Worm (Caenorhabditis elegans) whole organism, midembryonic: ENCODE measurements around the gene C08E8.1.

ENCODE experiments used
- T22C8.4 ChIP-seq: fragments of 200-800 bp; sonication (Bioruptor generic); IDR thresholded peaks from 2 replicates; pipeline ENCODE4 v1.3.6; 2022; ENCODE audit warnings: missing genetic modification characterization, missing compliant biosample characterization
- cog-1 ChIP-seq: sonication (generic microtip); optimal IDR thresholded peaks from 2 replicates; lab custom pipeline; 2016; ENCODE audit warnings: missing genetic modification characterization, missing compliant biosample characterization
- flt-1 ChIP-seq: fragments of 200-800 bp; sonication (Bioruptor generic); IDR thresholded peaks from 2 replicates; pipeline ENCODE4 v1.3.6; 2022; ENCODE audit warnings: missing genetic modification characterization, missing compliant biosample characterization
- klf-2 ChIP-seq: fragments of 200-800 bp; sonication (Bioruptor generic); conservative IDR thresholded peaks from 2 replicates; pipeline ENCODE4 v1.3.6; 2022; ENCODE audit warnings: missing genetic modification reagents, missing genetic modification characterization, missing compliant biosample characterization
- med-1 ChIP-seq: sonication (generic microtip); optimal IDR thresholded peaks from 2 replicates; lab custom pipeline; 2017; ENCODE audit warnings: missing genetic modification characterization, mild to moderate bottlenecking, missing compliant biosample characterization, antibody characterized with exemption, missing genetic modification reagents; ENCODE audit not compliant: insufficient read depth
- ref-1 ChIP-seq: fragments of 200-800 bp; sonication (Bioruptor generic); conservative IDR thresholded peaks from 2 replicates; pipeline ENCODE4 v1.3.6; 2022; ENCODE audit warnings: missing genetic modification reagents, missing genetic modification characterization, missing compliant biosample characterization
- tab-1 ChIP-seq: fragments of 200-800 bp; sonication (Bioruptor generic); IDR thresholded peaks from 2 replicates; pipeline ENCODE4 v1.3.6; 2022; ENCODE audit warnings: missing genetic modification characterization, missing compliant biosample characterization
- ztf-23 ChIP-seq: fragments of 200-800 bp; sonication (Bioruptor generic); IDR thresholded peaks from 2 replicates; pipeline ENCODE4 v1.3.6; 2022; ENCODE audit warnings: missing genetic modification reagents, missing genetic modification characterization, missing compliant biosample characterization
- ztf-29 ChIP-seq: fragments of 200-800 bp; sonication (Bioruptor generic); IDR thresholded peaks from 2 replicates; pipeline ENCODE4 v1.3.6; 2022; ENCODE audit warnings: missing genetic modification reagents, missing genetic modification characterization, missing compliant biosample characterization

C08E8.1 gene

ce11 chrV:18378819-18379218 lies 16.5 kb upstream of the C08E8.1 start, which contains the start of gene Y51A2B.8:
Gene Y51A2B.8 (plus strand): TSS chrV:18379119.
- no peak for TF ChIP-seq med-1 (GFP tag; lab: Kevin White, UChicago)
- no peak for TF ChIP-seq klf-2 (GFP tag; lab: Robert Waterston, UW)
- no peak for TF ChIP-seq cog-1 (tag; lab: Kevin White, UChicago)
- TF ChIP-seq T22C8.4 = no peak
- TF ChIP-seq ztf-29 = no peak
- no peak for TF ChIP-seq flt-1 (GFP tag; lab: Robert Waterston, UW)

DNA sequence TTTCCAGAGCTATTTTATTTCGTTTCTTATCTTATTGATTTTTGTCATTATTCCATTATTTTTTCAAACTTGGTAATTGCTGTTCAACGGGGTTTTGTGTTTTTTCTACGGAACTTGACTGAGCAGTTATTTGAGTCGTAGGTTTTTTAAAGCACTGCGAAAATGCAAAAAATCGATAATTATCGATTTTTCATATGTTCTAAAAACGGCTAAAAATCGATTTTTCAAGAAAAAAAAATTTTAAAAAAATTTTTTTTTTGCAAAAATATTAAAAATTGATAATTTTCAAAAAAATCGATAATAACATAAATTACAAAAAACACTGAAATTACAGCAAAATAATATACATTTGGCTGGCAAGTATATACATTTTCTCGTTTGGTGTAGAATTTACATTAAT lies 13.2 kb upstream of the C08E8.1 start:
- TF ChIP-seq T22C8.4 = peak; percentile 79
- no peak for TF ChIP-seq klf-2 (GFP tag; lab: Robert Waterston, UW)

DNA sequence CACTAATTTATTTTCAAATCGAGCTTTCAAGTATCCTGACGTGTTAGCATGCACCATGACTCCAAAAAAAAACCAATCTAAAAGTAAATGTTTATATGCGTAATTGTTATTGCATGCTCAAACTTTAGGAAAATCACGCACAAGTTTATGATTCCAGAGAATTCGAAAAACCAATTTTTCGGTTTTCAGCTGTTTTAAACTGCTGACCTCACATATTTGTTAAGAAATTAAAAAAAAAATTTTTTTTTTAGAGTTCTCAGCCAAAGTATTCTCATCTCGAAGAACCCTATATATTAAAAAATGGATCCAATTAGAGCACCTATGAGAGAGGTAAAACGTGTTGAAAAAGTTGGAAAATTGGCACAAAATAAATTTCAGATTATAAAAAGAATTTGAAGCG lies 11.9 kb upstream of the C08E8.1 start, which contains the start of gene Y51A2B.2:
Y51A2B.2 (plus strand) TSS at position 301 of the 400 bp plus-strand sequence.
- TF ChIP-seq cog-1 (tag; lab: Kevin White, UChicago) (no peak), flt-1 (GFP tag; lab: Robert Waterston, UW) (no peak), klf-2 (GFP tag; lab: Robert Waterston, UW) (no peak), med-1 (GFP tag; lab: Kevin White, UChicago) (no peak), tab-1 (GFP tag; lab: Robert Waterston, UW) (no peak), T22C8.4 (no peak), ztf-29 (no peak), ref-1 (no peak), ztf-23 (GFP tag; lab: Robert Waterston, UW) (no peak)

- TF ChIP-seq cog-1 (tag; lab: Kevin White, UChicago) (no peak), ztf-23 (GFP tag; lab: Robert Waterston, UW) (no peak), ztf-29 (no peak), tab-1 (GFP tag; lab: Robert Waterston, UW) (no peak), T22C8.4 (no peak), med-1 (GFP tag; lab: Kevin White, UChicago) (no peak), flt-1 (GFP tag; lab: Robert Waterston, UW) (no peak), klf-2 (GFP tag; lab: Robert Waterston, UW) (no peak), ref-1 (no peak)
Observed at ce11 chrV:18371579-18371978, 9.3 kb upstream of the C08E8.1 start, which contains the start of gene C08E8.4. Gene C08E8.4 (plus strand): TSS chrV:18371846.

DNA sequence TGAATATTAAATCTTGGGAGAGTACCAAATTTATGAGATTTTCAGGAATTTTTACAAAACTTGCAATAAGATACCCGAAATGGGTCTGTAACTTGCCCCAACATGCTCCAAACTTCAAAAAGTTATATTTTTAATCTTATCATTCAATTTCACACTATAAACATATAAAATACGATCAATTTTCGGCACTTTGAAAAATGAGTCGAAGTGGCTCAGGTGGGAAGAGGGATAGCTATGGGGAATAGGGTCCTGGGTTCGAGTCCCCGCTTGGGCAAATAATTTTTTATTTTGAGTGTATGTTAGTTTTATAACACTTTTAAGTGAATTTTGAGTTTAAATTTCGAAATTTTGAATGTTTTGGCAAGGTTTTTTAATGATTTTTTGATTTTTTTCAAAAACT lies 8.7 kb upstream of the C08E8.1 start:
- TF ChIP-seq ztf-23 (GFP tag; lab: Robert Waterston, UW) = no peak
- no peak for TF ChIP-seq cog-1 (tag; lab: Kevin White, UChicago)
- TF ChIP-seq ref-1 = no peak
- TF ChIP-seq med-1 (GFP tag; lab: Kevin White, UChicago) = no peak
- TF ChIP-seq klf-2 (GFP tag; lab: Robert Waterston, UW) = no peak
- TF ChIP-seq ztf-29 = no peak
- no peak for TF ChIP-seq T22C8.4
- TF ChIP-seq tab-1 (GFP tag; lab: Robert Waterston, UW) = no peak

ce11 chrV:18368322-18368721 lies 6.0 kb upstream of the C08E8.1 start, which contains the start of gene C08E8.6:
Gene C08E8.6 (minus strand): TSS chrV:18368422.
- TF ChIP-seq cog-1 (tag; lab: Kevin White, UChicago) (no peak), med-1 (GFP tag; lab: Kevin White, UChicago) (no peak), tab-1 (GFP tag; lab: Robert Waterston, UW) (no peak), klf-2 (GFP tag; lab: Robert Waterston, UW) (no peak), ref-1 (no peak), flt-1 (GFP tag; lab: Robert Waterston, UW) (no peak)

- TF ChIP-seq tab-1 (GFP tag; lab: Robert Waterston, UW) (no peak), cog-1 (tag; lab: Kevin White, UChicago) (no peak), ref-1 (no peak), ztf-23 (GFP tag; lab: Robert Waterston, UW) (no peak), klf-2 (GFP tag; lab: Robert Waterston, UW) (no peak), med-1 (GFP tag; lab: Kevin White, UChicago) (no peak), ztf-29 (no peak), T22C8.4 (no peak), flt-1 (GFP tag; lab: Robert Waterston, UW) (no peak)
Observed at ce11 chrV:18364558-18364957, 2.3 kb upstream of the C08E8.1 start, which contains the start of gene C08E8.9. Gene C08E8.9 (plus strand): TSS chrV:18364858.

DNA sequence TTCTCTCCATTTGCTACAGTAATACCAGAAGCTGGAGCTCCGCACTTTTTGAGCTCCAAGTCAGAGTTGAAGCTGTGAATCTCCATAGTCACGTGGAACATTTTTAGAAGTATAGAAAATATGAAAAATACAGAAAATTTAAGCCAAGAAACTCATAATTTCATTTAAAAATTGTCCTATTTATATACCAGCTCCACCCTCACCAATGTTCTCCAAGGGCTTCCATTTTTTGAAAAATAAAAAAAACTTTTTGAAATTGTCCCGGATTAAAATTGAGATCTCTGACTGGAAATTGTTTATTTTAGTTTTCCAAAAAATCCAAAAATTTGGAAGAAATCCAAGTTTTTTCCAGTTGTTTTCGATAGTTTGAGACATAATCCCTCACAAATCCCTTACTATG lies 2.4 kb downstream of the C08E8.1 start, which contains the start of gene C08E8.5:
C08E8.5 (minus strand) TSS at position 101 of the 400 bp plus-strand sequence.
- TF ChIP-seq T22C8.4 (no peak), klf-2 (GFP tag; lab: Robert Waterston, UW) (no peak), tab-1 (GFP tag; lab: Robert Waterston, UW) (no peak), cog-1 (tag; lab: Kevin White, UChicago) (no peak), ref-1 (no peak), med-1 (GFP tag; lab: Kevin White, UChicago) (no peak), ztf-23 (GFP tag; lab: Robert Waterston, UW) (no peak), flt-1 (GFP tag; lab: Robert Waterston, UW) (no peak), ztf-29 (no peak)

ce11 chrV:18355742-18356141 lies 6.6 kb downstream of the C08E8.1 start, which contains the start of gene C08E8.2:
Gene C08E8.2 (minus strand): TSS chrV:18355842.
- TF ChIP-seq flt-1 (GFP tag; lab: Robert Waterston, UW) (no peak), tab-1 (GFP tag; lab: Robert Waterston, UW) (no peak), med-1 (GFP tag; lab: Kevin White, UChicago) (no peak), ref-1 (no peak), klf-2 (GFP tag; lab: Robert Waterston, UW) (no peak), ztf-23 (GFP tag; lab: Robert Waterston, UW) (no peak)

DNA sequence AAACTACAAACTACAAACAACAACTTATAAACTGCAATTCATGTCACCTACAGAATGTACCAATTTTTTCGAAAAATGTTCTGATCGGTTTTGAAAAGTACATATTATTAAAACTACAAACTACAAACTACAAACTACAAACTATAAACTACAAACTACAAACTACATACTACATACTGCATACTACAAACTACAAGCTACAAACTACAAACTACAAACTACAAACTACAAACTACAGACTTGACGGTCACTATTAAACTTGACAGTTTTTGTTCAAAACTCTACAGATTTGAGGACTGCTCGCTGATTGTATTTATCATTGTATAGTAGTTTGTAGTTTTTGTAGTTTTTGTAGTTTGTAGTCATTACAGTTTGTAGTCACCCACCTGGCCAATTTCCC lies 8.0 kb downstream of the C08E8.1 start:
- TF ChIP-seq tab-1 (GFP tag; lab: Robert Waterston, UW) (no peak), med-1 (GFP tag; lab: Kevin White, UChicago) (no peak), flt-1 (GFP tag; lab: Robert Waterston, UW) (no peak), ref-1 (no peak), ztf-29 (no peak), cog-1 (tag; lab: Kevin White, UChicago) (no peak), ztf-23 (GFP tag; lab: Robert Waterston, UW) (no peak), klf-2 (GFP tag; lab: Robert Waterston, UW) (no peak), T22C8.4 (no peak)
